Worm (Caenorhabditis elegans) whole organism, young adult: ENCODE results near the gene F32E10.8.

Source experiments
- B0019.2 ChIP-seq: fragments of 200-800 bp; sonication (Bioruptor generic); conservative IDR thresholded peaks from 2 replicates; pipeline ENCODE4 v1.3.6; 2022; ENCODE audit warnings: missing genetic modification reagents, missing genetic modification characterization, missing compliant biosample characterization
- C17E4.6 ChIP-seq: fragments of 200-800 bp; sonication (Bioruptor generic); IDR thresholded peaks from 2 replicates; pipeline ENCODE4 v1.3.6; 2022; ENCODE audit warnings: missing genetic modification reagents, missing genetic modification characterization, missing compliant biosample characterization
- dpl-1 ChIP-seq: fragments of 150-350 bp; optimal IDR thresholded peaks from 2 replicates; lab custom pipeline; 2014; ENCODE audit warnings: missing biosample characterization, missing genetic modification reagents, missing genetic modification characterization
- fkh-3 ChIP-seq: sonication (generic microtip); optimal IDR thresholded peaks from 2 replicates; lab custom pipeline; 2016; ENCODE audit warnings: mild to moderate bottlenecking, missing genetic modification characterization, missing compliant biosample characterization
- lin-40 ChIP-seq: sonication (generic microtip); optimal IDR thresholded peaks from 2 replicates; lab custom pipeline; 2016; ENCODE audit warnings: missing genetic modification characterization, mild to moderate bottlenecking, missing compliant biosample characterization, missing genotype, missing genetic modification reagents
- mcd-1 ChIP-seq: fragments of 200-800 bp; sonication (Bioruptor generic); IDR thresholded peaks from 2 replicates; pipeline ENCODE4 v1.3.6; 2022; ENCODE audit warnings: missing genetic modification reagents, missing genetic modification characterization, missing compliant biosample characterization
- pha-4 ChIP-seq: fragments of 150-350 bp; sonication (generic microtip); optimal IDR thresholded peaks from 2 replicates; lab custom pipeline; 2014; ENCODE audit warnings: missing biosample characterization, missing genetic modification reagents, missing genetic modification characterization
- rpc-1 ChIP-seq, 2 experiments: fragments of 150-350 bp in 1 of 2; sonication (generic microtip) in 1 of 2; optimal IDR thresholded peaks; 2 replicates each; lab custom pipeline; 2014 to 2018; ENCODE audit warnings: missing biosample characterization in 1 of 2, missing genetic modification characterization in 1 of 2, missing genetic modification reagents in 1 of 2, missing genotype in 1 of 2
- sea-2 ChIP-seq: fragments of 200-800 bp; sonication (Bioruptor generic); IDR thresholded peaks from 2 replicates; pipeline ENCODE4 v1.3.6; 2022; ENCODE audit warnings: missing genetic modification characterization, missing compliant biosample characterization
- snpc-4 ChIP-seq, 5 experiments: fragments of 150-350 bp in 1 of 5; sonication (generic microtip) in 4 of 5; optimal IDR thresholded peaks; 2 replicates each; lab custom pipeline; 2014 to 2018; ENCODE audit warnings: missing genetic modification characterization in 5 of 5, missing biosample characterization in 3 of 5, antibody characterized with exemption in 2 of 5, mild to moderate bottlenecking in 2 of 5, missing compliant biosample characterization in 2 of 5, missing genotype in 2 of 5, moderate library complexity in 2 of 5, missing genetic modification reagents in 1 of 5
- sptf-2 ChIP-seq: fragments of 200-800 bp; sonication (Bioruptor generic); optimal IDR thresholded peaks from 2 replicates; lab custom pipeline; 2018; ENCODE audit warnings: mild to moderate bottlenecking, missing genetic modification characterization, missing compliant biosample characterization

DNA sequence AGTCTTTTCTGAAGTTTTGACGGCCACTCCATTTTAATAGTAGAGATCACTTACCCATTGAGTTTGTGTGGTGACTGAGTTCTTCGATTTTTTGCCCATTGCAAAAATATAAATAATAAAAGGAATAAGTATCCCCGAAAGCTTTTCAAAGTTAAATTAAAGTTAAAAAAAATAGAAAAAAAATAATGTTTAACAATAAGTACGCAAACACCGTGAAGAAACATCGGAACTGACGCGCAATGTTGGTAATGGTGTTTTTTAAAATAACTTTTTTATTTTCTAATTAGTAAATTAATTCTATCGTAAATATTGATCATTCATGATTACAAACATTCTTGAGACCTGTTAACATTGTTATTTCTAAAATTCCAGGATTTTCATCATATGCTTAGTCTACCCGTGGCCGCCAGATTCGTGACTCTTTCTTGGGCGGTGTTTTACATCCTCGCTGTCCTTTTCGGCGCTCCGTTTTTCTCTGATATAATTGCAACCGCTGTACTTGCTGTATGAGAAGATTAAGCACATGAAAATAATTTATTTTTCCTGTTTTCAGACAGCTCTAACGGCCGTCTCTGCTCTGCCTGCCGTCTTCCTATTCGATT is 11.0 kb upstream of the F32E10.8 start, which contains the start of the genes F49E8.7, F49E8.8 and nprl-2:
- TF ChIP-seq B0019.2 (GFP tag; lab: Robert Waterston, UW) (no peak), dpl-1 (no peak), C17E4.6 (GFP tag; lab: Robert Waterston, UW) (no peak), fkh-3 (tag; lab: Kevin White, UChicago) (no peak), mcd-1 (GFP tag; lab: Robert Waterston, UW) (no peak), sptf-2 (GFP tag; lab: Kevin White, UChicago) (no peak), sea-2 (no peak), snpc-4 (GFP tag; optimal IDR thresholded peaks at IDR 0.05; lab: Kevin White, UChicago) (no peak), snpc-4 (tag; optimal IDR thresholded peaks at IDR 0.05; lab: Kevin White, UChicago) (no peak), rpc-1 (optimal IDR thresholded peaks at IDR 0.05; lab: Kevin White, UChicago) (no peak), rpc-1 (tag; optimal IDR thresholded peaks at IDR 0.05; lab: Kevin White, UChicago) (no peak), pha-4 (tag; lab: Kevin White, UChicago) (no peak), lin-40 (no peak)
